Worm (Caenorhabditis elegans) whole organism, L4/young adult: ENCODE measurements around the gene C06B8.2.
A peak's percentile ranks its signal among the peaks of the same experiment; 100 is the strongest.

Source experiments
- W03F9.2 ChIP-seq: fragments of 150-350 bp; optimal IDR thresholded peaks from 2 replicates; lab custom pipeline; 2014; ENCODE audit warnings: missing biosample characterization, missing genetic modification characterization
- dao-5 ChIP-seq: sonication (generic microtip); optimal IDR thresholded peaks from 2 replicates; lab custom pipeline; 2016; ENCODE audit warnings: missing genotype, missing genetic modification characterization, moderate library complexity, missing compliant biosample characterization
- him-1 ChIP-seq: sonication (generic microtip); optimal IDR thresholded peaks from 2 replicates; lab custom pipeline; 2016; ENCODE audit warnings: missing genotype, missing genetic modification reagents, missing genetic modification characterization, missing compliant biosample characterization

DNA sequence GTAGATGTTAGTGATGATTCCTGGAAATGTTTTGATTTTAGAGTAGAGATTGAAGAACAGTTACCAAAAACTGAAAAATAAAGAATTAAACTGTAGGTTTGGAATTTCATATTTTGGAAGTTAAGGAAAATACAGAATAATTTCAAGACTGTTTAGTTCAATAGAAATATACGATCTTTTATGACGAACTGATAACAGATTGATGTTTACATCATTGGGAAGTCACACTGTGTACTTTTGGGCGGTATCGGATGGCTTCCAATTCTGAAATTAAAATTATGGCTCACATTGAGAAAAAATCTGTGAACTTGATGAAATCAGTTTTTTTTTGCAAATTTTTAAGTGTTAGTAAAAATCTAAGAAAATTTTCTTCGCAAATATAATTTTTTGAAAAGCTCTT, 46.1 kb downstream of the C06B8.2 start, which contains the start of gene T26H5.8:
- TF ChIP-seq dao-5 (tag; lab: Kevin White, UChicago) (no peak), W03F9.2 (tag; lab: Kevin White, UChicago) (peak; percentile 34), him-1 (tag; lab: Kevin White, UChicago) (no peak)
